Fruit fly (Drosophila melanogaster) whole organism, embryonic: Measurements from ENCODE around the gene mRpL27.

Experiments used
- ATbp ChIP-seq: fragments of 200-800 bp; sonication (Bioruptor generic); optimal IDR thresholded peaks from 2 replicates; lab custom pipeline; 2017; ENCODE audit warnings: missing biosample characterization, mild to moderate bottlenecking, missing genetic modification characterization, missing genetic modification reagents
- Antp ChIP-seq: fragments of 200-800 bp; sonication (Bioruptor generic); optimal IDR thresholded peaks from 3 replicates; lab custom pipeline; 2016; ENCODE audit warnings: missing biosample characterization, missing genetic modification characterization
- CG11723 ChIP-seq: fragments of 200-800 bp; sonication (Bioruptor generic); optimal IDR thresholded peaks from 2 replicates; lab custom pipeline; 2017; ENCODE audit warnings: missing biosample characterization, mild to moderate bottlenecking, missing genetic modification characterization
- CG12104 ChIP-seq: fragments of 200-800 bp; sonication (Bioruptor generic); optimal IDR thresholded peaks from 3 replicates; lab custom pipeline; 2016; ENCODE audit warnings: missing biosample characterization, missing genetic modification characterization
- CG12299 ChIP-seq: fragments of 200-800 bp; sonication (Bioruptor generic); optimal IDR thresholded peaks from 2 replicates; lab custom pipeline; 2018; ENCODE audit warnings: missing biosample characterization, mild to moderate bottlenecking, missing genetic modification characterization
- CG13424 ChIP-seq: fragments of 200-800 bp; sonication (Bioruptor generic); optimal IDR thresholded peaks from 2 replicates; lab custom pipeline; 2019; ENCODE audit warnings: missing biosample characterization, mild to moderate bottlenecking, missing genetic modification characterization, moderate library complexity
- CG14441 ChIP-seq: fragments of 200-800 bp; sonication (Bioruptor generic); IDR thresholded peaks from 2 replicates; pipeline ENCODE4 v1.3.6; 2022; ENCODE audit warnings: missing biosample characterization, missing genetic modification characterization
- CG14860 ChIP-seq: fragments of 200-800 bp; sonication (Bioruptor generic); IDR thresholded peaks from 3 replicates; pipeline ENCODE4 v1.3.6; 2022; ENCODE audit warnings: missing biosample characterization, missing genetic modification characterization; ENCODE audit not compliant: partially characterized antibody
- CG1647 ChIP-seq: fragments of 200-800 bp; sonication (Bioruptor generic); optimal IDR thresholded peaks from 3 replicates; lab custom pipeline; 2016; ENCODE audit warnings: missing biosample characterization, missing genetic modification characterization
- CG18619 ChIP-seq: fragments of 200-800 bp; sonication (Bioruptor generic); optimal IDR thresholded peaks from 3 replicates; lab custom pipeline; 2017; ENCODE audit warnings: missing biosample characterization, mild to moderate bottlenecking, missing genetic modification characterization
- CG2202 ChIP-seq: fragments of 200-800 bp; sonication (Bioruptor generic); optimal IDR thresholded peaks from 2 replicates; lab custom pipeline; 2018; ENCODE audit warnings: missing biosample characterization, mild to moderate bottlenecking, missing genetic modification characterization
- CG32772 ChIP-seq: fragments of 200-800 bp; sonication (Bioruptor generic); IDR thresholded peaks from 2 replicates; pipeline ENCODE4 v1.3.6; 2022; ENCODE audit warnings: missing biosample characterization, missing genetic modification characterization
- CG4328 ChIP-seq: fragments of 200-800 bp; sonication (Bioruptor generic); optimal IDR thresholded peaks from 3 replicates; lab custom pipeline; 2017; ENCODE audit warnings: missing biosample characterization, missing genetic modification reagents, missing genetic modification characterization
- CG4730 ChIP-seq: fragments of 200-800 bp; sonication (Bioruptor generic); IDR thresholded peaks from 2 replicates; pipeline ENCODE4 v1.3.6; 2022; ENCODE audit warnings: missing biosample characterization, missing genetic modification characterization
- CG4820 ChIP-seq: fragments of 200-800 bp; sonication (Bioruptor generic); optimal IDR thresholded peaks from 3 replicates; lab custom pipeline; 2016; ENCODE audit warnings: missing biosample characterization, missing genetic modification characterization
- CG8359 ChIP-seq: fragments of 200-800 bp; sonication (Bioruptor generic); optimal IDR thresholded peaks from 2 replicates; lab custom pipeline; 2017; ENCODE audit warnings: missing biosample characterization, mild to moderate bottlenecking, missing genetic modification characterization, borderline replicate concordance
- CG8765 ChIP-seq: fragments of 200-800 bp; sonication (Bioruptor generic); IDR thresholded peaks from 2 replicates; pipeline ENCODE4 v1.3.6; 2022; ENCODE audit warnings: missing biosample characterization, missing genetic modification characterization
- CG9797 ChIP-seq: fragments of 200-800 bp; sonication (Bioruptor generic); optimal IDR thresholded peaks from 3 replicates; lab custom pipeline; 2018; ENCODE audit warnings: missing biosample characterization, mild to moderate bottlenecking, missing genetic modification characterization
- CG9932 ChIP-seq: fragments of 200-800 bp; sonication (Bioruptor generic); IDR thresholded peaks from 2 replicates; pipeline ENCODE4 v1.3.6; 2022; ENCODE audit warnings: missing biosample characterization, missing genetic modification characterization
- CrebB ChIP-seq: fragments of 200-800 bp; sonication (Bioruptor generic); optimal IDR thresholded peaks from 3 replicates; lab custom pipeline; 2018; ENCODE audit warnings: missing biosample characterization, mild to moderate bottlenecking, missing genetic modification characterization
- D ChIP-seq, 2 experiments: fragments of 200-800 bp in 1 of 2; fragments of >200 bp in 1 of 2; sonication (Bioruptor generic) in 1 of 2; optimal IDR thresholded peaks; 2 replicates in 1 of 2; 3 replicates in 1 of 2; lab custom pipeline; 2017; ENCODE audit warnings: mild to moderate bottlenecking in 1 of 2, missing biosample characterization in 1 of 2, missing genetic modification characterization in 1 of 2, missing genetic modification reagents in 1 of 2
- Dfd ChIP-seq, 2 experiments: fragments of >200 bp; optimal IDR thresholded peaks; 2 replicates each; lab custom pipeline; 2017; ENCODE audit warnings: missing biosample characterization in 2 of 2, missing genetic modification characterization in 2 of 2
- Drgx ChIP-seq: fragments of 200-800 bp; sonication (Bioruptor generic); IDR thresholded peaks from 2 replicates; pipeline ENCODE4 v1.3.6; 2022; ENCODE audit warnings: missing biosample characterization, missing genetic modification characterization
- Hey ChIP-seq: fragments of 200-800 bp; sonication (Bioruptor generic); optimal IDR thresholded peaks from 3 replicates; lab custom pipeline; 2018; ENCODE audit warnings: missing biosample characterization, mild to moderate bottlenecking, missing genetic modification characterization
- Hr39 ChIP-seq: fragments of >200 bp; optimal IDR thresholded peaks from 2 replicates; lab custom pipeline; 2017
- Lpt ChIP-seq: fragments of >200 bp; optimal IDR thresholded peaks from 2 replicates; lab custom pipeline; 2018; ENCODE audit warnings: missing biosample characterization, missing genetic modification characterization
- MESR4 ChIP-seq: fragments of 200-800 bp; sonication (Bioruptor generic); optimal IDR thresholded peaks from 2 replicates; lab custom pipeline; 2018; ENCODE audit warnings: missing biosample characterization, mild to moderate bottlenecking, missing genetic modification characterization, moderate library complexity
- Mrtf ChIP-seq: fragments of 200-800 bp; sonication (Bioruptor generic); IDR thresholded peaks from 3 replicates; pipeline ENCODE4 v1.3.6; 2022; ENCODE audit warnings: missing biosample characterization, missing genetic modification characterization
- Rfx ChIP-seq: fragments of 200-800 bp; sonication (Bioruptor generic); IDR thresholded peaks from 2 replicates; pipeline ENCODE4 v1.3.6; 2022; ENCODE audit warnings: missing biosample characterization, missing genetic modification characterization
- Sox102F ChIP-seq: fragments of 200-800 bp; sonication (Bioruptor generic); optimal IDR thresholded peaks from 2 replicates; lab custom pipeline; 2018; ENCODE audit warnings: missing biosample characterization, mild to moderate bottlenecking, missing genetic modification characterization, moderate library complexity
- Xbp1 ChIP-seq: fragments of 200-800 bp; sonication (Bioruptor generic); optimal IDR thresholded peaks from 3 replicates; lab custom pipeline; 2016; ENCODE audit warnings: missing biosample characterization, mild to moderate bottlenecking, missing genetic modification characterization
- ac ChIP-seq: fragments of 200-800 bp; sonication (Bioruptor generic); optimal IDR thresholded peaks from 3 replicates; lab custom pipeline; 2017; ENCODE audit warnings: missing biosample characterization, mild to moderate bottlenecking, missing genetic modification characterization
- al ChIP-seq: fragments of 200-800 bp; sonication (Bioruptor generic); IDR thresholded peaks from 2 replicates; pipeline ENCODE4 v1.3.6; 2022; ENCODE audit warnings: missing biosample characterization, missing genetic modification characterization
- dysf ChIP-seq: fragments of 200-800 bp; sonication (Bioruptor generic); IDR thresholded peaks from 3 replicates; pipeline ENCODE4 v1.3.6; 2022; ENCODE audit warnings: missing biosample characterization, missing genetic modification characterization
- ewg ChIP-seq: fragments of 200-800 bp; sonication (Bioruptor generic); optimal IDR thresholded peaks from 3 replicates; lab custom pipeline; 2017; ENCODE audit warnings: mild to moderate bottlenecking, missing biosample characterization, missing genetic modification reagents, missing genetic modification characterization
- hkb ChIP-seq, 2 experiments: fragments of 200-800 bp in 1 of 2; fragments of >200 bp in 1 of 2; sonication (Bioruptor generic) in 1 of 2; IDR thresholded peaks in 1 of 2; optimal IDR thresholded peaks in 1 of 2; 2 replicates each; pipeline versions ENCODE4 v1.3.6 to Lab custom; 2017 to 2022; ENCODE audit warnings: missing biosample characterization in 1 of 2, missing genetic modification characterization in 1 of 2
- lola ChIP-seq, 3 experiments: fragments of >200 bp in 2 of 3; fragments of 200-800 bp in 1 of 3; sonication (Bioruptor generic) in 1 of 3; optimal IDR thresholded peaks; 2 replicates each; lab custom pipeline; 2017 to 2019; ENCODE audit warnings: missing biosample characterization in 3 of 3, missing genetic modification characterization in 3 of 3, mild to moderate bottlenecking in 1 of 3, moderate library complexity in 1 of 3
- mirr ChIP-seq: fragments of 200-800 bp; sonication (Bioruptor generic); optimal IDR thresholded peaks from 3 replicates; lab custom pipeline; 2018; ENCODE audit warnings: missing biosample characterization, mild to moderate bottlenecking, missing genetic modification characterization
- prd ChIP-seq, 3 experiments: fragments of >200 bp in 2 of 3; fragments of 200-800 bp in 1 of 3; sonication (Bioruptor generic) in 1 of 3; optimal IDR thresholded peaks in 2 of 3; IDR thresholded peaks in 1 of 3; 2 replicates in 2 of 3; 3 replicates in 1 of 3; pipeline versions ENCODE4 v1.3.6 to Lab custom; 2017 to 2022; ENCODE audit warnings: missing biosample characterization in 1 of 3, missing genetic modification characterization in 1 of 3
- pros ChIP-seq: fragments of 200-800 bp; sonication (Bioruptor generic); optimal IDR thresholded peaks from 3 replicates; lab custom pipeline; 2019; ENCODE audit warnings: missing biosample characterization, mild to moderate bottlenecking, missing genetic modification characterization, moderate library complexity
- salm ChIP-seq: fragments of 200-800 bp; sonication (Bioruptor generic); optimal IDR thresholded peaks from 2 replicates; lab custom pipeline; 2018; ENCODE audit warnings: missing biosample characterization, mild to moderate bottlenecking, missing genetic modification characterization
- sens-2 ChIP-seq: fragments of 200-800 bp; sonication (Bioruptor generic); IDR thresholded peaks from 2 replicates; pipeline ENCODE4 v1.3.6; 2022; ENCODE audit warnings: missing biosample characterization, missing genetic modification characterization
- sim ChIP-seq: fragments of 200-800 bp; sonication (Bioruptor generic); IDR thresholded peaks from 2 replicates; pipeline ENCODE4 v1.3.6; 2022; ENCODE audit warnings: missing biosample characterization, missing genetic modification characterization
- tgo ChIP-seq: fragments of 200-800 bp; sonication (Bioruptor generic); IDR thresholded peaks from 3 replicates; pipeline ENCODE4 v1.3.6; 2022; ENCODE audit warnings: missing biosample characterization, missing genetic modification characterization
- vnd ChIP-seq: fragments of 200-800 bp; sonication (Bioruptor generic); IDR thresholded peaks from 3 replicates; pipeline ENCODE4 v1.3.6; 2022; ENCODE audit warnings: missing biosample characterization, missing genetic modification characterization; ENCODE audit not compliant: partially characterized antibody
- wdn ChIP-seq: fragments of 200-800 bp; sonication (Bioruptor generic); IDR thresholded peaks from 2 replicates; pipeline ENCODE4 v1.3.6; 2022; ENCODE audit warnings: missing biosample characterization, missing genetic modification characterization
- zfh1 ChIP-seq: fragments of 200-800 bp; sonication (Bioruptor generic); IDR thresholded peaks from 3 replicates; pipeline ENCODE4 v1.3.6; 2022; ENCODE audit warnings: missing biosample characterization, missing genetic modification characterization

mRpL27 gene

dm6 chr2L:4458119-4459056 is 1.1 kb downstream of the mRpL27 start, which contains the start of gene RpL27A (continued):
- peak; percentile 16 for TF ChIP-seq pros (GFP tag; lab: Kevin White, UChicago)
- TF ChIP-seq al (GFP tag; lab: Robert Waterston, UW) = peak; percentile 71
- TF ChIP-seq CrebB (tag; lab: Kevin White, UChicago) = peak; percentile 86
- TF ChIP-seq CG9797 (GFP tag; lab: Kevin White, UChicago) = peak; percentile 83
- TF ChIP-seq sens-2 (GFP tag; lab: Robert Waterston, UW) = peak; percentile 82
- peak; percentile 86 for TF ChIP-seq CG18619 (GFP tag; lab: Kevin White, UChicago)
- peak; percentile 74 for TF ChIP-seq ac (GFP tag; lab: Kevin White, UChicago)
- TF ChIP-seq CG1647 (GFP tag; lab: Kevin White, UChicago) = peak; percentile 60
- peak; percentile 82 for TF ChIP-seq CG11723 (GFP tag; lab: Kevin White, UChicago)
- TF ChIP-seq CG12104 (GFP tag; lab: Kevin White, UChicago) = peak; percentile 71
- TF ChIP-seq Mrtf = peak; percentile 43; the same call in 1 of the 3 replicates
- peak; percentile 69 for TF ChIP-seq tgo (GFP tag; lab: Robert Waterston, UW)
- peak; percentile 79 for TF ChIP-seq Xbp1
- TF ChIP-seq prd (optimal IDR thresholded peaks at IDR 0.05; lab: Kevin White, UChicago) = no peak
- TF ChIP-seq prd (GFP tag; IDR thresholded peaks at IDR 0.05; lab: Robert Waterston, UW) = peak; percentile 65
- peak; percentile 63 for TF ChIP-seq CG4730 (GFP tag; lab: Robert Waterston, UW)
- peak; percentile 82 for TF ChIP-seq Hey (tag; lab: Kevin White, UChicago)
- peak; percentile 91 for TF ChIP-seq Rfx
- peak; percentile 79 for TF ChIP-seq ATbp
- TF ChIP-seq Hr39 (lab: Kevin White, UChicago) = no peak
- TF ChIP-seq ewg (GFP tag; lab: Kevin White, UChicago) = peak; percentile 69
- peak; percentile 56; the same call in 1 of the 2 replicates for TF ChIP-seq sim (GFP tag; lab: Robert Waterston, UW)
- TF ChIP-seq lola (GFP tag; optimal IDR thresholded peaks at IDR 0.05; lab: Kevin White, UChicago) = peak in 1 of 3 experiments; percentile 70
- TF ChIP-seq CG8765 (GFP tag; lab: Robert Waterston, UW) = no peak
- no peak for TF ChIP-seq CG14860 (GFP tag; lab: Robert Waterston, UW)
- TF ChIP-seq mirr (GFP tag; lab: Kevin White, UChicago) = peak; percentile 89
- peak; percentile 43 for TF ChIP-seq CG8359 (GFP tag; lab: Kevin White, UChicago)
- peak; percentile 76 for TF ChIP-seq Sox102F (GFP tag; lab: Kevin White, UChicago)
- TF ChIP-seq CG32772 (GFP tag; lab: Robert Waterston, UW) = peak; percentile 61
- TF ChIP-seq D (optimal IDR thresholded peaks at IDR 0.05; lab: Kevin White, UChicago) = no peak
- TF ChIP-seq D (GFP tag; optimal IDR thresholded peaks at IDR 0.05; lab: Kevin White, UChicago) = peak; percentile 69
- peak; percentile 63 for TF ChIP-seq CG13424 (tag; lab: Kevin White, UChicago)
- TF ChIP-seq Antp (GFP tag; lab: Kevin White, UChicago) = peak; percentile 49
- no peak for TF ChIP-seq Lpt (GFP tag; lab: Kevin White, UChicago)
- peak; percentile 60 for TF ChIP-seq CG12299 (tag; lab: Kevin White, UChicago)
- TF ChIP-seq dysf = peak; percentile 78
- peak; percentile 76 for TF ChIP-seq CG9932 (GFP tag; lab: Robert Waterston, UW)
- TF ChIP-seq CG14441 (GFP tag; lab: Robert Waterston, UW) = peak; percentile 57
- TF ChIP-seq zfh1 = peak; percentile 88
- peak; percentile 28 for TF ChIP-seq CG4820 (GFP tag; lab: Kevin White, UChicago)
- TF ChIP-seq salm = peak; percentile 51
- peak; percentile 77 for TF ChIP-seq CG2202 (tag; lab: Kevin White, UChicago)
- peak; percentile 53 for TF ChIP-seq wdn (GFP tag; lab: Robert Waterston, UW)
- TF ChIP-seq hkb (optimal IDR thresholded peaks at IDR 0.05; lab: Kevin White, UChicago) = no peak
- TF ChIP-seq hkb (GFP tag; IDR thresholded peaks at IDR 0.05; lab: Robert Waterston, UW) = peak; percentile 81
- TF ChIP-seq Drgx (GFP tag; lab: Robert Waterston, UW) = no peak
- TF ChIP-seq CG4328 = peak; percentile 77
- peak; percentile 47; the same call in 1 of the 3 replicates for TF ChIP-seq vnd (GFP tag; lab: Robert Waterston, UW)
- peak in 1 of 2 experiments; percentile 62 for TF ChIP-seq Dfd (GFP tag; optimal IDR thresholded peaks at IDR 0.05; lab: Kevin White, UChicago)
- TF ChIP-seq MESR4 (GFP tag; lab: Kevin White, UChicago) = peak; percentile 100
